Fruit fly (Drosophila melanogaster): Measurements from ENCODE around the gene GstD6.
A peak's percentile ranks its signal among the peaks of the same experiment; 100 is the strongest.

The GstD6 gene

dm6 chr3R:12413274-12413958 is 36.5 kb downstream of the GstD6 start, which contains the start of the genes Dip-C and pps (continued):
- TF ChIP-seq CG9727 (GFP tag; optimal IDR thresholded peaks at IDR 0.05) (peak; percentile 28), unc-4 (GFP tag; IDR thresholded peaks at IDR 0.05; ENCODE audit: partially characterized antibody) (peak; percentile 79), bbx (GFP tag; IDR thresholded peaks at IDR 0.05; ENCODE audit: partially characterized antibody) (peak; percentile 80), gfzf (GFP tag; optimal IDR thresholded peaks at IDR 0.05) (peak; percentile 80), E2f2 (GFP tag; IDR thresholded peaks at IDR 0.05) (peak; percentile 20; the same call in 1 of the 2 replicates), CG10431 (GFP tag; optimal IDR thresholded peaks at IDR 0.05) (no peak), CG13424 (tag; optimal IDR thresholded peaks at IDR 0.05) (no peak), Sin3A (optimal IDR thresholded peaks at IDR 0.05) (peak; percentile 61), phol (tag; optimal IDR thresholded peaks at IDR 0.05) (peak; percentile 46), row (GFP tag; IDR thresholded peaks at IDR 0.05) (peak; percentile 73)

- TF ChIP-seq CG14014 (GFP tag; IDR thresholded peaks at IDR 0.05) (peak; percentile 35; the same call in 1 of the 2 replicates), Opbp (GFP tag; IDR thresholded peaks at IDR 0.05; ENCODE audit: partially characterized antibody) (0 out of 3 replicates have a peak, but pooled peaks have one; percentile 22), pita (GFP tag; optimal IDR thresholded peaks at IDR 0.05) (no peak), zfh1 (GFP tag; IDR thresholded peaks at IDR 0.05) (no peak), Myb (GFP tag; optimal IDR thresholded peaks at IDR 0.05) (peak; percentile 85), HHEX (GFP tag; optimal IDR thresholded peaks at IDR 0.05) (no peak), B-H1 (GFP tag; IDR thresholded peaks at IDR 0.05) (no peak), Dfd (GFP tag; optimal IDR thresholded peaks at IDR 0.05) (no peak), row (GFP tag; IDR thresholded peaks at IDR 0.05) (peak; percentile 89), Lhr (GFP tag; optimal IDR thresholded peaks at IDR 0.05) (peak; percentile 76), bcd (GFP tag; optimal IDR thresholded peaks at IDR 0.05) (no peak), h (optimal IDR thresholded peaks at IDR 0.05) (no peak), pros (GFP tag; optimal IDR thresholded peaks at IDR 0.05) (no peak), Dref (GFP tag; IDR thresholded peaks at IDR 0.05) (peak; percentile 45; the same call in 1 of the 2 replicates), CG2116 (GFP tag; optimal IDR thresholded peaks at IDR 0.05) (peak; percentile 7), CG13424 (tag; optimal IDR thresholded peaks at IDR 0.05) (peak; percentile 41), amos (GFP tag; IDR thresholded peaks at IDR 0.05; ENCODE audit: partially characterized antibody) (peak; percentile 55; the same call in 1 of the 2 replicates), Hey (tag; optimal IDR thresholded peaks at IDR 0.05) (no peak), dm (GFP tag; optimal IDR thresholded peaks at IDR 0.05) (no peak), CG1024 (GFP tag; IDR thresholded peaks at IDR 0.05) (no peak), dan (GFP tag; IDR thresholded peaks at IDR 0.05) (no peak), Aef1 (GFP tag; IDR thresholded peaks at IDR 0.05) (no peak), jing (GFP tag; optimal IDR thresholded peaks at IDR 0.05) (no peak), sob (GFP tag; IDR thresholded peaks at IDR 0.05) (no peak), knrl (GFP tag; IDR thresholded peaks at IDR 0.05; ENCODE audit: partially characterized antibody) (peak; percentile 49; the same call in 1 of the 3 replicates), CG2875 (GFP tag; optimal IDR thresholded peaks at IDR 0.05) (no peak), CG7786 (GFP tag; optimal IDR thresholded peaks at IDR 0.05) (peak; percentile 3), Hand (GFP tag; optimal IDR thresholded peaks at IDR 0.05) (no peak), bowl (GFP tag; IDR thresholded peaks at IDR 0.05) (no peak), Dad (GFP tag; optimal IDR thresholded peaks at IDR 0.05) (no peak), ro (GFP tag; IDR thresholded peaks at IDR 0.05) (no peak), Bgb (GFP tag; IDR thresholded peaks at IDR 0.05; ENCODE audit: partially characterized antibody) (peak; percentile 33; the same call in 1 of the 2 replicates), ap (GFP tag; IDR thresholded peaks at IDR 0.05) (no peak), phol (tag; optimal IDR thresholded peaks at IDR 0.05) (peak; percentile 93), en (GFP tag; optimal IDR thresholded peaks at IDR 0.05) (no peak), crp (GFP tag; optimal IDR thresholded peaks at IDR 0.05) (peak in 1 of 2 experiments; percentile 11), CG4820 (GFP tag; optimal IDR thresholded peaks at IDR 0.05) (no peak), sim (GFP tag; IDR thresholded peaks at IDR 0.05) (no peak), Asciz (GFP tag; optimal IDR thresholded peaks at IDR 0.05) (no peak), CG11723 (GFP tag; optimal IDR thresholded peaks at IDR 0.05) (no peak)
Measured at dm6 chr3R:12422379-12422975, 45.5 kb downstream of the GstD6 start, which contains the start of the genes Scgbeta and CG17202. Gene Scgbeta, minus strand, starts transcription at chr3R:12422429. Gene CG17202, plus strand, starts transcription at chr3R:12422768.
